Worm (Caenorhabditis elegans): ENCODE measurements around the gene F12A10.8.
A peak's percentile ranks its signal among the peaks of the same experiment; 100 is the strongest.
"Not testable (repeated sequence)": the region's sequence is repeated elsewhere in the genome, so short reads cannot be mapped to it uniquely, and the experiment has no call there.

Gene F12A10.8

ce11 chrII:5500986-5501657 lies at the start of gene F12A10.8:
F12A10.8 (minus strand) TSS chrII:5501064.
- TF ChIP-seq cog-1 (tag; optimal IDR thresholded peaks at IDR 0.05) (no peak), ref-1 (GFP tag; conservative IDR thresholded peaks at IDR 0.05) (no peak), med-1 (GFP tag; optimal IDR thresholded peaks at IDR 0.05; ENCODE audit: insufficient read depth) (no peak), tab-1 (GFP tag; IDR thresholded peaks at IDR 0.05) (no peak), ztf-29 (GFP tag; IDR thresholded peaks at IDR 0.05) (no peak)

DNA sequence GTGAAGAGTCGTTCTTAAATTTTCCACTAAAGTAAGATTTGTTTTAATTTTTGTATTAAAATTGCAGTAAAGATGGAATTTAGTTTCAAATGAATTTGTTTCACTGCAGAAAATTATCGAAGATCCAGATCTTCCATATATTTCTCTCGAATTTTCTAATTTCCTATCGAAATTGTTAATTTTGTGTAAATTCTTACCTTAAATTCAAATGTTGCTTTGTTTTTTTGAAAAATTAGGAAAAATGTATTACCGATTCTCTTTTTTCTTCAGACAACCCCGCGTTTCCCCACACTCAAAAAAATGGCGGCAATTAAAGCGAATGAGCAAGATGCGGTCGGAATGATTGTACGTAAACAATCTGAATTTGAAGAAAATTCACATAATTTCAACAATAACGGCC lies 48.9 kb upstream of the F12A10.8 start, which contains the start of gene C17C3.6:
C17C3.6 (plus strand) TSS at position 301 of the 400 bp plus-strand sequence.
- TF ChIP-seq T22C8.4 (GFP tag; IDR thresholded peaks at IDR 0.05), result no peak
- TF ChIP-seq ztf-23 (GFP tag; IDR thresholded peaks at IDR 0.05), result no peak
- TF ChIP-seq cog-1 (tag; optimal IDR thresholded peaks at IDR 0.05), result no peak
- no peak for TF ChIP-seq ref-1 (GFP tag; conservative IDR thresholded peaks at IDR 0.05)
- no peak for TF ChIP-seq flt-1 (GFP tag; IDR thresholded peaks at IDR 0.05)

ce11 chrII:5547442-5547894 lies 46.6 kb upstream of the F12A10.8 start, which contains the start of gene acdh-2:
acdh-2 (minus strand) TSS chrII:5547492.
- TF ChIP-seq tab-1 (GFP tag; IDR thresholded peaks at IDR 0.05) (no peak), T22C8.4 (GFP tag; IDR thresholded peaks at IDR 0.05) (no peak), med-1 (GFP tag; optimal IDR thresholded peaks at IDR 0.05; ENCODE audit: insufficient read depth) (no peak)

DNA sequence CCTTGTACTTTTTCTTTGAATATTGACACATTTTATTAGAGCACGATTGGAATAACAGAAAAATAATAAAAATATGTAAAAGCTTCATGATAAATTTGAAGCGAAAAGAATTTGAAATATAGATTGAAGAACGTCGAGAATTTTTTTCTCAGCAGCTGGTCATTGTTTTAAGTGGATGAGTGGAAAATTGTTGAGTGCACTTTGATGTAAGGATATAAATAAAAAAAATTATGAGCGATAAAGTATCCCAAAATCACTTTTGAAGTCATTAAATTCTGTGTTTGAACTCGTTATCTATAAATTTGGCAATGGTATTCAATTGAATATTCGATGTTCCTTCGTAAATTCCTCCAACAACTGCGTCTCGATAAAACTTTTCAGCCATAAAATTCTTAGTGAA lies 43.9 kb upstream of the F12A10.8 start, which contains the start of gene ins-13:
ins-13 (minus strand) TSS at position 101 of the 400 bp plus-strand sequence.
- no peak for TF ChIP-seq ztf-23 (GFP tag; IDR thresholded peaks at IDR 0.05)
- no peak for TF ChIP-seq cog-1 (tag; optimal IDR thresholded peaks at IDR 0.05)

DNA sequence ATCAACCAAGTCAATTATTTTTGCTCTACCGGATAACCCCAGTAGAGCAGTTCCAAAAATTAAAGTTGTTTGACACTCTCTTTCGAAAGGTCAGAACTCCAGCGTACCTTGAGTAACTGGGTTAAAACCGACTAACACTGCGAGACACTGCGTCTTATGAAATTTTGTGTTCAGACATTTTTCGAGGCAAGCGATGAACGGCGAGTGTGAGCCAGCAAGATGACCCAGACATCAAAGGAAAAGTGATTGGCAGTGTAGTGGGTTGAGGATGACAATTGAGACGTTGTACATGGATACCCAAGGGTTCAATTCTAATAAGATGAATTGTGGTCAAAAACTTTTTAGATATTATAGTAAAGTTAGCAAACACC lies 43.3 kb upstream of the F12A10.8 start:
- no peak for TF ChIP-seq med-1 (GFP tag; optimal IDR thresholded peaks at IDR 0.05; ENCODE audit: insufficient read depth)
- TF ChIP-seq T22C8.4 (GFP tag; IDR thresholded peaks at IDR 0.05), result no peak
- no peak for TF ChIP-seq ztf-29 (GFP tag; IDR thresholded peaks at IDR 0.05)
- TF ChIP-seq ztf-23 (GFP tag; IDR thresholded peaks at IDR 0.05), result no peak
- TF ChIP-seq tab-1 (GFP tag; IDR thresholded peaks at IDR 0.05), result no peak
- no peak for TF ChIP-seq klf-2 (GFP tag; conservative IDR thresholded peaks at IDR 0.05)
- TF ChIP-seq flt-1 (GFP tag; IDR thresholded peaks at IDR 0.05), result no peak
- no peak for TF ChIP-seq cog-1 (tag; optimal IDR thresholded peaks at IDR 0.05)
- no peak for TF ChIP-seq ref-1 (GFP tag; conservative IDR thresholded peaks at IDR 0.05)

- TF ChIP-seq flt-1 (GFP tag; IDR thresholded peaks at IDR 0.05) (peak; percentile 93), T22C8.4 (GFP tag; IDR thresholded peaks at IDR 0.05) (peak; percentile 64), ztf-23 (GFP tag; IDR thresholded peaks at IDR 0.05) (peak; percentile 84), tab-1 (GFP tag; IDR thresholded peaks at IDR 0.05) (peak; percentile 82), ztf-29 (GFP tag; IDR thresholded peaks at IDR 0.05) (0 out of 2 replicates have a peak, but pooled peaks have one; percentile 40), ref-1 (GFP tag; conservative IDR thresholded peaks at IDR 0.05) (peak; percentile 53; the same call in 1 of the 2 replicates), klf-2 (GFP tag; conservative IDR thresholded peaks at IDR 0.05) (no peak; the same call in none of the 2 replicates), med-1 (GFP tag; optimal IDR thresholded peaks at IDR 0.05; ENCODE audit: insufficient read depth) (peak; percentile 60), cog-1 (tag; optimal IDR thresholded peaks at IDR 0.05) (peak; percentile 95)
Measured at ce11 chrII:5543476-5544144, 42.7 kb upstream of the F12A10.8 start.

ce11 chrII:5541685-5542084 lies 40.8 kb upstream of the F12A10.8 start, which contains the start of gene C17C3.24:
C17C3.24 (minus strand) TSS chrII:5541785.
- TF ChIP-seq ref-1 (GFP tag; conservative IDR thresholded peaks at IDR 0.05) (no peak), ztf-29 (GFP tag; IDR thresholded peaks at IDR 0.05) (no peak), cog-1 (tag; optimal IDR thresholded peaks at IDR 0.05) (no peak), T22C8.4 (GFP tag; IDR thresholded peaks at IDR 0.05) (no peak), tab-1 (GFP tag; IDR thresholded peaks at IDR 0.05) (no peak), klf-2 (GFP tag; conservative IDR thresholded peaks at IDR 0.05) (no peak), med-1 (GFP tag; optimal IDR thresholded peaks at IDR 0.05; ENCODE audit: insufficient read depth) (no peak), ztf-23 (GFP tag; IDR thresholded peaks at IDR 0.05) (no peak), flt-1 (GFP tag; IDR thresholded peaks at IDR 0.05) (no peak)

DNA sequence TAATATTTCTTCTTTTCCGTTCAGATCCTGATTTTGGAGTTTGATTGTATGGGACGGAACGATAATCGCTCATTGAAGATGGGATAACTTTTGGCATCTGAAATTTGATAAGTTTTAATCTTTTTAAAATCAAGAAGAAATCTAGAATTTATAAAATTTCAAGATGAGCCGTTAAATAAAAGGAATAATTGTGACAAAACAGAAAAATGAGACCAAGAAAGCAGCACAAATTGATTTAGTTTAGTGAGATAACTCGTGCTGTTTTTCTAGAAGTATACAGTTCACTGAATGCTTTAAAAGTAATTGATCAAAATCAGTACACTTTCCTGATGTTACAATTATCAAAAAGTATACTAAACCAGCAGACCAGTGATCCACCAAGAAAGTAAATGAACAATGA lies 39.2 kb upstream of the F12A10.8 start, which contains the start of gene hlh-27:
hlh-27 (minus strand) TSS at position 101 of the 400 bp plus-strand sequence.
- not testable (repeated sequence) for TF ChIP-seq ztf-29 (GFP tag; IDR thresholded peaks at IDR 0.05); med-1 (GFP tag; optimal IDR thresholded peaks at IDR 0.05; ENCODE audit: insufficient read depth); cog-1 (tag; optimal IDR thresholded peaks at IDR 0.05)

DNA sequence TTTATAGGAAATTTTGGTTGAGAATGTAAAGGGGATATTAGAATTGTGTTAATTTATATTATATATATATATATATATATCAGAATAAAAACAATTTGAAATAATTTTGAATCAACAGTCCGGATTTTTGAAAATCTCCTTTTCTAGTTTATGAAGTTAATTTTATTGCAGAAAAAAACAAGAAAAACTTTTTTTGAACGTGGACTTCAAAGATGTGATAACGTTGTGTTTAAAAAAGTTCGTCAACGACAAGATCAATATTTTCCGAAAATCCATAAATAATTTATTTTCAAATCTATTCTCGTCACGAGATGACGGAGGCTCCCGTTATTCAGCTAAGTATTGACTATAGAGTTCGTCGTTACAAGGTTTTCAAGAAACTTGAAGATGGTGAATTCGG lies 36.7 kb upstream of the F12A10.8 start, which contains the start of gene C17C3.11:
C17C3.11 (plus strand) TSS at position 301 of the 400 bp plus-strand sequence.
- TF ChIP-seq cog-1 (tag; optimal IDR thresholded peaks at IDR 0.05) (no peak), med-1 (GFP tag; optimal IDR thresholded peaks at IDR 0.05; ENCODE audit: insufficient read depth) (no peak), ztf-23 (GFP tag; IDR thresholded peaks at IDR 0.05) (no peak), T22C8.4 (GFP tag; IDR thresholded peaks at IDR 0.05) (no peak), ref-1 (GFP tag; conservative IDR thresholded peaks at IDR 0.05) (no peak), ztf-29 (GFP tag; IDR thresholded peaks at IDR 0.05) (no peak), tab-1 (GFP tag; IDR thresholded peaks at IDR 0.05) (no peak), klf-2 (GFP tag; conservative IDR thresholded peaks at IDR 0.05) (no peak), flt-1 (GFP tag; IDR thresholded peaks at IDR 0.05) (no peak)

- TF ChIP-seq T22C8.4 (GFP tag; IDR thresholded peaks at IDR 0.05), result no peak
- no peak for TF ChIP-seq ztf-29 (GFP tag; IDR thresholded peaks at IDR 0.05)
- TF ChIP-seq ztf-23 (GFP tag; IDR thresholded peaks at IDR 0.05), result no peak
- TF ChIP-seq tab-1 (GFP tag; IDR thresholded peaks at IDR 0.05), result no peak
- TF ChIP-seq med-1 (GFP tag; optimal IDR thresholded peaks at IDR 0.05; ENCODE audit: insufficient read depth), result no peak
- no peak for TF ChIP-seq flt-1 (GFP tag; IDR thresholded peaks at IDR 0.05)
- no peak for TF ChIP-seq cog-1 (tag; optimal IDR thresholded peaks at IDR 0.05)
- TF ChIP-seq klf-2 (GFP tag; conservative IDR thresholded peaks at IDR 0.05), result no peak
- TF ChIP-seq ref-1 (GFP tag; conservative IDR thresholded peaks at IDR 0.05), result no peak
Measured at ce11 chrII:5537078-5537477, 36.2 kb upstream of the F12A10.8 start.

Data from whole organism, midembryonic.